Fruit fly (Drosophila melanogaster) whole organism: Measurements from ENCODE around the gene wek.

Experiments
- CG8478 ChIP-seq: fragments of >200 bp; optimal IDR thresholded peaks from 2 replicates; lab custom pipeline; 2018; ENCODE audit warnings: inconsistent platforms
- Dll ChIP-seq: fragments of >200 bp; optimal IDR thresholded peaks from 2 replicates; lab custom pipeline; 2017
- pan ChIP-seq: fragments of >200 bp; optimal IDR thresholded peaks from 2 replicates; lab custom pipeline; 2017
- psq ChIP-seq: fragments of >200 bp; optimal IDR thresholded peaks from 2 replicates; lab custom pipeline; 2017

DNA sequence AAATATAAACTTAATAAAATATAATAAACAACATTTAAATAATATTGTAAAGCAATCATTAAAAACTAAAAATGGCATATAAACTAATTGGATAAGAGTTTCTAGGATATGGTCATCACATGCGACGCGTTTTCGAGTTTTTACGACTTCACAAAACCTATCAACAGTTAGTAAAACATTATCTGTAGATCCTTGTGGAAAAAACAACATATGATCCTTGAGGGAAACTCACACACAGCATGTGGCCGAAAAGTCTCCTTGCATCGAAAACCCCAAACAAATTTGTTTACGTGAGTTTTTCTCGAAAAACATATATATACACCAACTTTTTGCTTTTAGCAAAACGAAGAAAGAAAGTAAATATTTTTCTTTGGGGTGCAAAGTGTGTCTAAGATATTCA is 27.2 kb downstream of the wek start:
- TF ChIP-seq psq (lab: Kevin White, UChicago): no peak
- no peak for TF ChIP-seq Dll
- no peak for TF ChIP-seq pan (lab: Kevin White, UChicago)
- no peak for TF ChIP-seq CG8478
